Fruit fly (Drosophila melanogaster) whole organism, embryonic: ENCODE results near the gene CG5968.
A peak's percentile ranks its signal among the peaks of the same experiment; 100 is the strongest.

Experiments
- Atf6 ChIP-seq: fragments of 200-800 bp; sonication (Bioruptor generic); IDR thresholded peaks from 2 replicates; pipeline ENCODE4 v1.3.6; 2022; ENCODE audit warnings: missing biosample characterization, missing genetic modification characterization
- CG10209 ChIP-seq: fragments of 200-800 bp; sonication (Bioruptor generic); optimal IDR thresholded peaks from 3 replicates; lab custom pipeline; 2017; ENCODE audit warnings: missing biosample characterization, mild to moderate bottlenecking, missing genetic modification characterization, missing genetic modification reagents
- CG1024 ChIP-seq: fragments of 200-800 bp; sonication (Bioruptor generic); IDR thresholded peaks from 2 replicates; pipeline ENCODE4 v1.3.6; 2022; ENCODE audit warnings: missing biosample characterization, missing genetic modification characterization
- CG10565 ChIP-seq: fragments of 200-800 bp; sonication (Bioruptor generic); optimal IDR thresholded peaks from 3 replicates; lab custom pipeline; 2016; ENCODE audit warnings: missing biosample characterization, mild to moderate bottlenecking, missing genetic modification characterization
- CG10959 ChIP-seq: fragments of 200-800 bp; sonication (Bioruptor generic); IDR thresholded peaks from 2 replicates; pipeline ENCODE4 v1.3.6; 2022; ENCODE audit warnings: missing biosample characterization, missing genetic modification characterization
- CG13424 ChIP-seq: fragments of 200-800 bp; sonication (Bioruptor generic); optimal IDR thresholded peaks from 2 replicates; lab custom pipeline; 2019; ENCODE audit warnings: missing biosample characterization, mild to moderate bottlenecking, missing genetic modification characterization, moderate library complexity
- CG14014 ChIP-seq: fragments of 200-800 bp; sonication (Bioruptor generic); IDR thresholded peaks from 2 replicates; pipeline ENCODE4 v1.3.6; 2022; ENCODE audit warnings: missing biosample characterization, missing genetic modification characterization
- CG16863 ChIP-seq: fragments of 200-800 bp; sonication (Bioruptor generic); optimal IDR thresholded peaks from 3 replicates; lab custom pipeline; 2016; ENCODE audit warnings: missing biosample characterization, missing genetic modification characterization
- CG1792 ChIP-seq: fragments of 200-800 bp; sonication (Bioruptor generic); optimal IDR thresholded peaks from 2 replicates; lab custom pipeline; 2016; ENCODE audit warnings: missing biosample characterization, missing genetic modification characterization
- CG1832 ChIP-seq: fragments of 200-800 bp; sonication (Bioruptor generic); optimal IDR thresholded peaks from 2 replicates; lab custom pipeline; 2017; ENCODE audit warnings: missing biosample characterization, mild to moderate bottlenecking, missing genetic modification characterization, inconsistent platforms
- CG18476 ChIP-seq: fragments of 200-800 bp; sonication (Bioruptor generic); optimal IDR thresholded peaks from 2 replicates; lab custom pipeline; 2016; ENCODE audit warnings: missing biosample characterization, mild to moderate bottlenecking, missing genetic modification characterization
- CG3726 ChIP-seq: fragments of 200-800 bp; sonication (Bioruptor generic); IDR thresholded peaks from 3 replicates; pipeline ENCODE4, ENCODE4 v1.3.6; 2022; ENCODE audit warnings: missing biosample characterization, missing genetic modification characterization
- CG4820 ChIP-seq: fragments of 200-800 bp; sonication (Bioruptor generic); optimal IDR thresholded peaks from 3 replicates; lab custom pipeline; 2016; ENCODE audit warnings: missing biosample characterization, missing genetic modification characterization
- CG6765 ChIP-seq: fragments of 200-800 bp; sonication (Bioruptor generic); optimal IDR thresholded peaks from 3 replicates; lab custom pipeline; 2017; ENCODE audit warnings: missing biosample characterization, mild to moderate bottlenecking, missing genetic modification characterization
- CG7786 ChIP-seq: fragments of 200-800 bp; sonication (Bioruptor generic); optimal IDR thresholded peaks from 2 replicates; lab custom pipeline; 2016; ENCODE audit warnings: missing biosample characterization, missing genetic modification characterization
- CG7928 ChIP-seq: fragments of 200-800 bp; sonication (Bioruptor generic); optimal IDR thresholded peaks from 2 replicates; lab custom pipeline; 2017; ENCODE audit warnings: missing biosample characterization, mild to moderate bottlenecking, missing genetic modification characterization
- Chrac-16 ChIP-seq: fragments of 200-800 bp; sonication (Bioruptor generic); optimal IDR thresholded peaks from 3 replicates; lab custom pipeline; 2016; ENCODE audit warnings: missing biosample characterization, missing genetic modification characterization
- Fer2 ChIP-seq: fragments of 200-800 bp; sonication (Bioruptor generic); optimal IDR thresholded peaks from 2 replicates; lab custom pipeline; 2018; ENCODE audit warnings: missing biosample characterization, mild to moderate bottlenecking, missing genetic modification characterization, moderate library complexity
- Gug ChIP-seq: fragments of 200-800 bp; sonication (Bioruptor generic); IDR thresholded peaks from 4 replicates; pipeline ENCODE4 v1.3.6; 2022; ENCODE audit warnings: missing biosample characterization, missing genetic modification characterization
- HLH4C ChIP-seq: fragments of 200-800 bp; sonication (Bioruptor generic); IDR thresholded peaks from 3 replicates; pipeline ENCODE4 v1.3.6; 2022; ENCODE audit warnings: missing biosample characterization, missing genetic modification characterization; ENCODE audit not compliant: partially characterized antibody
- HLHmδ ChIP-seq: fragments of 200-800 bp; sonication (Bioruptor generic); optimal IDR thresholded peaks from 2 replicates; lab custom pipeline; 2018; ENCODE audit warnings: missing biosample characterization, mild to moderate bottlenecking, missing genetic modification characterization, moderate library complexity
- Hsf ChIP-seq: fragments of 200-800 bp; sonication (Bioruptor generic); optimal IDR thresholded peaks from 3 replicates; lab custom pipeline; 2016; ENCODE audit warnings: missing biosample characterization, missing genetic modification characterization
- Kr ChIP-seq: fragments of 200-800 bp; sonication (Bioruptor generic); optimal IDR thresholded peaks from 2 replicates; lab custom pipeline; 2017; ENCODE audit warnings: missing biosample characterization, mild to moderate bottlenecking, missing genetic modification characterization
- Lhr ChIP-seq: fragments of 200-800 bp; sonication (Bioruptor generic); optimal IDR thresholded peaks from 3 replicates; lab custom pipeline; 2017; ENCODE audit warnings: mild to moderate bottlenecking, missing biosample characterization, missing genetic modification reagents, missing genetic modification characterization
- Lim3 ChIP-seq: fragments of 200-800 bp; sonication (Bioruptor generic); IDR thresholded peaks from 2 replicates; pipeline ENCODE4 v1.3.6; 2022; ENCODE audit warnings: missing biosample characterization, missing genetic modification characterization
- Mad ChIP-seq: fragments of 200-800 bp; sonication (Bioruptor generic); optimal IDR thresholded peaks from 2 replicates; lab custom pipeline; 2016; ENCODE audit warnings: missing biosample characterization, missing genetic modification characterization
- Poxn ChIP-seq: fragments of 200-800 bp; sonication (Bioruptor generic); IDR thresholded peaks from 2 replicates; pipeline ENCODE4 v1.3.6; 2022; ENCODE audit warnings: missing biosample characterization, missing genetic modification characterization
- Six4 ChIP-seq: fragments of 200-800 bp; sonication (Bioruptor generic); optimal IDR thresholded peaks from 2 replicates; lab custom pipeline; 2016; ENCODE audit warnings: missing biosample characterization, missing genetic modification characterization
- Xrp1 ChIP-seq: fragments of 200-800 bp; sonication (Bioruptor generic); IDR thresholded peaks from 2 replicates; pipeline ENCODE4 v1.3.6; 2022; ENCODE audit warnings: missing biosample characterization, missing genetic modification characterization
- btn ChIP-seq: fragments of 200-800 bp; sonication (Bioruptor generic); optimal IDR thresholded peaks from 2 replicates; lab custom pipeline; 2016; ENCODE audit warnings: missing biosample characterization, missing genetic modification characterization
- chn ChIP-seq: fragments of 200-800 bp; sonication (Bioruptor generic); optimal IDR thresholded peaks from 2 replicates; lab custom pipeline; 2016; ENCODE audit warnings: missing biosample characterization, missing genetic modification characterization
- croc ChIP-seq: fragments of 200-800 bp; sonication (Bioruptor generic); conservative IDR thresholded peaks from 3 replicates; pipeline ENCODE4 v1.3.6; 2022; ENCODE audit warnings: missing biosample characterization, missing genetic modification characterization
- dmrt11E ChIP-seq: fragments of 200-800 bp; sonication (Bioruptor generic); optimal IDR thresholded peaks from 3 replicates; lab custom pipeline; 2018; ENCODE audit warnings: missing biosample characterization, mild to moderate bottlenecking, missing genetic modification characterization, moderate library complexity
- eve ChIP-seq, 2 experiments: fragments of >200 bp; optimal IDR thresholded peaks; 2 replicates each; lab custom pipeline; 2017; ENCODE audit warnings: missing biosample characterization in 2 of 2, missing genetic modification characterization in 2 of 2
- fd3F ChIP-seq: fragments of 200-800 bp; sonication (Bioruptor generic); optimal IDR thresholded peaks from 2 replicates; lab custom pipeline; 2018; ENCODE audit warnings: missing biosample characterization, mild to moderate bottlenecking, missing genetic modification characterization, moderate library complexity
- gro ChIP-seq: fragments of 200-800 bp; sonication (Bioruptor generic); optimal IDR thresholded peaks from 2 replicates; lab custom pipeline; 2016; ENCODE audit warnings: missing biosample characterization, missing genetic modification characterization
- gt ChIP-seq: fragments of 200-800 bp; sonication (Bioruptor generic); IDR thresholded peaks from 2 replicates; pipeline ENCODE4 v1.3.6; 2022; ENCODE audit warnings: missing biosample characterization, missing genetic modification characterization
- h ChIP-seq: fragments of >200 bp; optimal IDR thresholded peaks from 2 replicates; lab custom pipeline; 2017
- hkb ChIP-seq, 2 experiments: fragments of 200-800 bp in 1 of 2; fragments of >200 bp in 1 of 2; sonication (Bioruptor generic) in 1 of 2; IDR thresholded peaks in 1 of 2; optimal IDR thresholded peaks in 1 of 2; 2 replicates each; pipeline versions ENCODE4 v1.3.6 to Lab custom; 2017 to 2022; ENCODE audit warnings: missing biosample characterization in 1 of 2, missing genetic modification characterization in 1 of 2
- lov ChIP-seq, 2 experiments: fragments of 200-800 bp in 1 of 2; fragments of >200 bp in 1 of 2; sonication (Bioruptor generic) in 1 of 2; IDR thresholded peaks in 1 of 2; optimal IDR thresholded peaks in 1 of 2; 2 replicates in 1 of 2; 3 replicates in 1 of 2; pipeline versions ENCODE4 v1.3.6 to Lab custom; 2017 to 2022; ENCODE audit warnings: missing biosample characterization in 1 of 2, missing genetic modification characterization in 1 of 2
- oc ChIP-seq: fragments of 200-800 bp; sonication (Bioruptor generic); optimal IDR thresholded peaks from 2 replicates; lab custom pipeline; 2018; ENCODE audit warnings: missing biosample characterization, mild to moderate bottlenecking, missing genetic modification characterization, moderate library complexity
- p53 ChIP-seq: fragments of 200-800 bp; sonication (Bioruptor generic); optimal IDR thresholded peaks from 2 replicates; lab custom pipeline; 2016; ENCODE audit warnings: missing biosample characterization, missing genetic modification characterization
- pnt ChIP-seq: fragments of 200-800 bp; sonication (Bioruptor generic); optimal IDR thresholded peaks from 3 replicates; lab custom pipeline; 2016; ENCODE audit warnings: missing biosample characterization, missing genetic modification characterization
- repo ChIP-seq: fragments of 200-800 bp; sonication (Bioruptor generic); optimal IDR thresholded peaks from 2 replicates; lab custom pipeline; 2016; ENCODE audit warnings: missing biosample characterization, missing genetic modification characterization
- schlank ChIP-seq: fragments of 200-800 bp; sonication (Bioruptor generic); optimal IDR thresholded peaks from 2 replicates; lab custom pipeline; 2018; ENCODE audit warnings: missing biosample characterization, mild to moderate bottlenecking, missing genetic modification characterization
- sens ChIP-seq: fragments of 200-800 bp; sonication (Bioruptor generic); peaks from one replicate; lab custom pipeline; 2016; ENCODE audit warnings: missing biosample characterization, missing genetic modification characterization
- stc ChIP-seq: fragments of 200-800 bp; sonication (Bioruptor generic); IDR thresholded peaks from 2 replicates; pipeline ENCODE4 v1.3.6; 2022; ENCODE audit warnings: missing biosample characterization, missing genetic modification characterization
- tgo ChIP-seq: fragments of 200-800 bp; sonication (Bioruptor generic); IDR thresholded peaks from 3 replicates; pipeline ENCODE4 v1.3.6; 2022; ENCODE audit warnings: missing biosample characterization, missing genetic modification characterization
- tin ChIP-seq: fragments of 200-800 bp; sonication (Bioruptor generic); optimal IDR thresholded peaks from 3 replicates; lab custom pipeline; 2016; ENCODE audit warnings: missing biosample characterization, missing genetic modification characterization

Gene CG5968

DNA sequence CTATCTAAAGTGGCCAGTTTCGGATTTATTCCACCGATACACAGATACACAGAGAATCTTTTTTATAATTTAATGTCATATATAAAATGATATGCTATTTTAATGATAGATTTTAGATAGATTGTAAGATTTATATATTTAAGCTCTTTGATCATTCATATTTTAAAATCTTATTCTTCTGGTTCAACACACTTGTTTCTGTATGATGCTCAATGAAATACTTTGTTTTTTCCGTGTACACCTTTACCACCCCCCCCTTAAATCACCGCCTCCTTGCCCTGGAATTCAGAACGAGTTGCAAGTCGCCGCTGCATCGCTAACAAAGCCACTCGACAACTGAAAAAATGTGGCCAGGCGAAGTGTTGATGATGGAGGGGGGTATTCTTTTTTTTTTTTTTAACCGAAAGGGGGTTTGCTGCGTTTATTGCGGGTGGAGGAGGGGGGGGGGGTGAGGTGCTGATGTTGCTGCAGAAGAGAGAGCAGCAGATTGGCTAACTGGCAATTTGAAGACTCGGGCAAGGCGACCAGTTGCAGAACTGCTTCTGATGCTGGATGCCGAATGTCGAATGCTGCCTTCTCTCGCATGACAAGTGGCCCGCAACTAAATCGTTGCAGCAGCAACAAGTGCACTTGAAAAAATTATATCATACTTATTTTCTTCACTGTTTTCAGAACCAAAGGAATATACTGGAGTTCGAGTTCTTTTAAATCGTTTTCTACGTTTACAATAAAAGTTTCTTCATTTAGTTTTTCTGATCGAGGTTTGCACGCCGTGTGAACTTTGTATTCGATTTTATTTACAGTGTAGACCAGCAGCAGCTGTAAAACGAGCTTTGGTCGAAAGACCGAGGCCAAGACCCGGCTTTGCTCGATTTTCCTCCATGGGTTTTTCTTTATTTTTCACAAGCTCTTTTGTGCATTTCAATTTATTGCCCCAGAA is 48.3 kb upstream of the CG5968 start (continued):
- TF ChIP-seq Six4 (GFP tag; lab: Kevin White, UChicago), result no peak
- peak; percentile 40 for TF ChIP-seq Lhr
- peak; percentile 40; the same call in 2 of the 3 replicates for TF ChIP-seq croc
- no peak for TF ChIP-seq fd3F (GFP tag; lab: Kevin White, UChicago)
- no peak for TF ChIP-seq gt (GFP tag; lab: Robert Waterston, UW)
- no peak for TF ChIP-seq CG7786 (GFP tag; lab: Kevin White, UChicago)
- peak; percentile 22 for TF ChIP-seq p53 (GFP tag; lab: Kevin White, UChicago)
- peak; percentile 95 for TF ChIP-seq sens (GFP tag; lab: Kevin White, UChicago)
- no peak for TF ChIP-seq CG6765 (GFP tag; lab: Kevin White, UChicago)
- TF ChIP-seq Poxn (GFP tag; lab: Robert Waterston, UW), result no peak
- TF ChIP-seq CG7928 (GFP tag; lab: Kevin White, UChicago), result no peak
- peak; percentile 81 for TF ChIP-seq dmrt11E (tag; lab: Kevin White, UChicago)
- peak; percentile 36 for TF ChIP-seq Mad (GFP tag; lab: Kevin White, UChicago)
- peak; percentile 44 for TF ChIP-seq oc (tag; lab: Kevin White, UChicago)
- TF ChIP-seq Gug (GFP tag; lab: Robert Waterston, UW), result no peak
- peak; percentile 40; the same call in 1 of the 2 replicates for TF ChIP-seq CG14014 (GFP tag; lab: Robert Waterston, UW)
- TF ChIP-seq Atf6 (GFP tag; lab: Robert Waterston, UW), result no peak
- peak; percentile 33; the same call in 1 of the 2 replicates for TF ChIP-seq CG1024
- TF ChIP-seq CG18476 (GFP tag; lab: Kevin White, UChicago), result peak; percentile 28
- TF ChIP-seq CG16863 (GFP tag; lab: Kevin White, UChicago), result peak; percentile 63
- TF ChIP-seq tin (GFP tag; lab: Kevin White, UChicago), result peak; percentile 42
- no peak for TF ChIP-seq CG10565 (GFP tag; lab: Kevin White, UChicago)
- no peak for TF ChIP-seq CG3726 (GFP tag; lab: Robert Waterston, UW)
- TF ChIP-seq lov (optimal IDR thresholded peaks at IDR 0.05; lab: Kevin White, UChicago), result no peak
- TF ChIP-seq lov (GFP tag; IDR thresholded peaks at IDR 0.05; lab: Robert Waterston, UW), result 0 out of 3 replicates have a peak, but pooled peaks have one; percentile 42
- TF ChIP-seq pnt, result peak; percentile 31
- TF ChIP-seq CG10959 (GFP tag; lab: Robert Waterston, UW), result peak; percentile 16; the same call in 1 of the 2 replicates
- no peak; the same call in 2 of the 3 replicates for TF ChIP-seq tgo
- peak in 1 of 2 experiments; percentile 47 for TF ChIP-seq eve (GFP tag; optimal IDR thresholded peaks at IDR 0.05; lab: Kevin White, UChicago)
- TF ChIP-seq Lim3 (GFP tag; lab: Robert Waterston, UW), result no peak
- no peak for TF ChIP-seq schlank (tag; lab: Kevin White, UChicago)
- no peak for TF ChIP-seq h (lab: Kevin White, UChicago)
- TF ChIP-seq Xrp1, result peak; percentile 64
- no peak for TF ChIP-seq HLHmδ
- no peak for TF ChIP-seq Fer2 (tag; lab: Kevin White, UChicago)
- TF ChIP-seq HLH4C (GFP tag; lab: Robert Waterston, UW), result no peak
- TF ChIP-seq hkb (optimal IDR thresholded peaks at IDR 0.05; lab: Kevin White, UChicago), result no peak
- peak; percentile 58; the same call in 1 of the 2 replicates for TF ChIP-seq hkb (GFP tag; IDR thresholded peaks at IDR 0.05; lab: Robert Waterston, UW)
- no peak for TF ChIP-seq CG1832
- peak; percentile 59 for TF ChIP-seq Hsf
- TF ChIP-seq CG1792 (GFP tag; lab: Kevin White, UChicago), result no peak
- no peak for TF ChIP-seq Kr (GFP tag; lab: Kevin White, UChicago)
- TF ChIP-seq chn (GFP tag; lab: Kevin White, UChicago), result peak; percentile 23
- no peak for TF ChIP-seq stc
- TF ChIP-seq repo, result no peak
- TF ChIP-seq CG13424 (tag; lab: Kevin White, UChicago), result peak; percentile 72
- peak; percentile 75 for TF ChIP-seq CG4820
- TF ChIP-seq btn, result no peak
- peak; percentile 62 for TF ChIP-seq Chrac-16 (GFP tag; lab: Kevin White, UChicago)
- TF ChIP-seq CG10209 (GFP tag; lab: Kevin White, UChicago), result peak; percentile 49
- no peak for TF ChIP-seq gro (GFP tag; lab: Kevin White, UChicago)
